Worm (Caenorhabditis elegans): Measurements from ENCODE around the gene fipr-9.

DNA sequence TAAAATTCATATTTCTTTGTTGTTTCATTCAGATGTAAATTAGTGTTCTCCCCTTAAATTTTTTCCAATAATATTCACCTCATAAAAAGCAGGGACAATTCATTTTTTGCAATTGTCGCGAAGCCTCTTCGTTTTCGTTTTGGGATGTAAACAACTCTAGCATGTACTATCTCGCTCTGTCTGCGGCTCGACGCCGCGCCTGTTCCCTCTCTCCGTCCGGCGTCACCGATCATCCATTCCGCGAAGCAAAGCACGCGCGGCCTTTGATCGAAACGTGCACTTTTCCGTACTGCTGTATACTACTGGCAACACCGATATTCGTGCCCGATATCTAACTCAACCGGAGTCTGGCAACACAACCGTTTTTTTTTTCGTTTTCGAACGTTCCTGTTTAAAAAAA is 25.5 kb downstream of the fipr-9 start:
- TF ChIP-seq ref-1 (GFP tag; conservative IDR thresholded peaks at IDR 0.05) = no peak
- TF ChIP-seq flt-1 (GFP tag; IDR thresholded peaks at IDR 0.05) = no peak
- no peak for TF ChIP-seq med-1 (GFP tag; optimal IDR thresholded peaks at IDR 0.05; ENCODE audit: insufficient read depth)
- no peak for TF ChIP-seq cog-1 (tag; optimal IDR thresholded peaks at IDR 0.05)
- TF ChIP-seq klf-2 (GFP tag; conservative IDR thresholded peaks at IDR 0.05) = no peak
- no peak for TF ChIP-seq ztf-29 (GFP tag; IDR thresholded peaks at IDR 0.05)

Data from whole organism, midembryonic.